Worm (Caenorhabditis elegans) whole organism, L1 larva: ENCODE results near the gene R02D5.4.

Experiments used
- C04F5.9 ChIP-seq: sonication (generic microtip); optimal IDR thresholded peaks from 2 replicates; lab custom pipeline; 2016; ENCODE audit warnings: missing genetic modification characterization, missing compliant biosample characterization
- C16A3.4 ChIP-seq: fragments of 150-350 bp; optimal IDR thresholded peaks from 2 replicates; lab custom pipeline; 2014; ENCODE audit warnings: missing biosample characterization, missing genetic modification characterization
- Y116A8C.19 ChIP-seq: sonication (generic microtip); optimal IDR thresholded peaks from 2 replicates; lab custom pipeline; 2016; ENCODE audit warnings: missing compliant biosample characterization, missing genetic modification characterization, borderline replicate concordance
- aly-2 ChIP-seq: fragments of 150-350 bp; optimal IDR thresholded peaks from 2 replicates; lab custom pipeline; 2014; ENCODE audit warnings: missing biosample characterization, missing genetic modification characterization
- blmp-1 ChIP-seq: fragments of 150-350 bp; optimal IDR thresholded peaks from 2 replicates; lab custom pipeline; 2014; ENCODE audit warnings: missing biosample characterization, missing genetic modification characterization
- ceh-8 ChIP-seq: fragments of 200-800 bp; sonication (Bioruptor generic); optimal IDR thresholded peaks from 2 replicates; lab custom pipeline; 2018; ENCODE audit warnings: mild to moderate bottlenecking, missing genetic modification characterization, moderate library complexity, missing compliant biosample characterization
- dpl-1 ChIP-seq, 3 experiments: fragments of 150-350 bp in 2 of 3; sonication (generic microtip) in 1 of 3; optimal IDR thresholded peaks; 2 replicates each; lab custom pipeline; 2014 to 2017; ENCODE audit warnings: missing biosample characterization in 3 of 3, missing genetic modification characterization in 3 of 3, missing genetic modification reagents in 3 of 3
- dsc-1 ChIP-seq: sonication (generic microtip); optimal IDR thresholded peaks from 2 replicates; lab custom pipeline; 2016; ENCODE audit warnings: mild to moderate bottlenecking, missing genetic modification characterization, missing compliant biosample characterization
- efl-1 ChIP-seq, 4 experiments: fragments of 150-350 bp; optimal IDR thresholded peaks in 3 of 4; peaks in 1 of 4; 1 replicate in 1 of 4; 2 replicates in 3 of 4; lab custom pipeline; 2014; ENCODE audit warnings: missing biosample characterization in 2 of 4, missing genetic modification characterization in 2 of 4, missing genetic modification reagents in 2 of 4
- egl-13 ChIP-seq: sonication (generic microtip); optimal IDR thresholded peaks from 2 replicates; lab custom pipeline; 2016; ENCODE audit warnings: missing genotype, missing genetic modification reagents, missing genetic modification characterization, missing compliant biosample characterization
- egl-27 ChIP-seq, 2 experiments: fragments of 150-350 bp in 1 of 2; sonication (generic microtip); optimal IDR thresholded peaks; 3 replicates each; lab custom pipeline; 2017 to 2018; ENCODE audit warnings: missing biosample characterization in 2 of 2, missing genetic modification characterization in 2 of 2, missing genetic modification reagents in 2 of 2
- elt-2 ChIP-seq: sonication (generic microtip); optimal IDR thresholded peaks from 2 replicates; lab custom pipeline; 2016; ENCODE audit warnings: missing genetic modification characterization, mild to moderate bottlenecking, inconsistent platforms, missing compliant biosample characterization, missing genetic modification reagents
- elt-3 ChIP-seq, 6 experiments: fragments of 150-350 bp in 1 of 6; sonication (generic microtip); optimal IDR thresholded peaks; 2 replicates each; lab custom pipeline; 2017 to 2018; ENCODE audit warnings: missing biosample characterization in 6 of 6, missing genetic modification characterization in 6 of 6, inconsistent platforms in 1 of 6
- fkh-4 ChIP-seq: sonication (generic microtip); optimal IDR thresholded peaks from 2 replicates; lab custom pipeline; 2016; ENCODE audit warnings: missing compliant biosample characterization, missing genetic modification characterization, borderline replicate concordance
- fkh-8 ChIP-seq: sonication (generic microtip); optimal IDR thresholded peaks from 2 replicates; lab custom pipeline; 2016; ENCODE audit warnings: mild to moderate bottlenecking, missing genetic modification characterization, missing compliant biosample characterization
- grh-1 ChIP-seq: fragments of 200-800 bp; sonication (Bioruptor generic); IDR thresholded peaks from 2 replicates; pipeline ENCODE4 v1.3.6; 2022; ENCODE audit warnings: missing genetic modification reagents, missing genetic modification characterization, missing compliant biosample characterization
- hlh-4 ChIP-seq: sonication (generic microtip); optimal IDR thresholded peaks from 2 replicates; lab custom pipeline; 2016; ENCODE audit warnings: mild to moderate bottlenecking, missing genetic modification characterization, missing compliant biosample characterization
- irx-1 ChIP-seq: sonication (generic microtip); optimal IDR thresholded peaks from 2 replicates; lab custom pipeline; 2016; ENCODE audit warnings: missing genetic modification characterization, missing compliant biosample characterization
- lin-13 ChIP-seq: fragments of 150-350 bp; optimal IDR thresholded peaks from 2 replicates; lab custom pipeline; 2014; ENCODE audit warnings: missing biosample characterization, missing genetic modification reagents, missing genetic modification characterization
- lin-14 ChIP-seq: fragments of 200-800 bp; sonication (Bioruptor generic); optimal IDR thresholded peaks from 2 replicates; lab custom pipeline; 2018; ENCODE audit warnings: mild to moderate bottlenecking, missing genetic modification characterization, moderate library complexity, missing compliant biosample characterization
- lin-39 ChIP-seq: fragments of 150-350 bp; optimal IDR thresholded peaks from 2 replicates; lab custom pipeline; 2014; ENCODE audit warnings: missing biosample characterization, missing genetic modification reagents, missing genetic modification characterization
- nhr-20 ChIP-seq: sonication (generic microtip); optimal IDR thresholded peaks from 2 replicates; lab custom pipeline; 2016; ENCODE audit warnings: mild to moderate bottlenecking, missing genetic modification characterization, missing compliant biosample characterization
- nhr-237 ChIP-seq: fragments of 150-350 bp; optimal IDR thresholded peaks from 2 replicates; lab custom pipeline; 2014; ENCODE audit warnings: missing biosample characterization, missing genetic modification characterization
- nhr-71 ChIP-seq: sonication (generic microtip); optimal IDR thresholded peaks from 2 replicates; lab custom pipeline; 2016; ENCODE audit warnings: mild to moderate bottlenecking, missing genetic modification characterization, moderate library complexity, missing compliant biosample characterization
- nhr-85 ChIP-seq: sonication (generic microtip); peaks from one replicate; lab custom pipeline; 2016; ENCODE audit warnings: missing genetic modification characterization, inconsistent platforms, missing compliant biosample characterization
- nhr-90 ChIP-seq: sonication (generic microtip); optimal IDR thresholded peaks from 2 replicates; lab custom pipeline; 2016; ENCODE audit warnings: mild to moderate bottlenecking, missing genetic modification characterization, missing compliant biosample characterization; ENCODE audit not compliant: poor library complexity
- pqm-1 ChIP-seq: sonication (generic microtip); optimal IDR thresholded peaks from 3 replicates; lab custom pipeline; 2017; ENCODE audit warnings: missing biosample characterization, missing genetic modification characterization
- rnt-1 ChIP-seq: sonication (generic microtip); optimal IDR thresholded peaks from 2 replicates; lab custom pipeline; 2016; ENCODE audit warnings: mild to moderate bottlenecking, missing genetic modification characterization, moderate library complexity, missing compliant biosample characterization
- snu-23 ChIP-seq: sonication (generic microtip); optimal IDR thresholded peaks from 2 replicates; lab custom pipeline; 2016; ENCODE audit warnings: missing genetic modification characterization, missing compliant biosample characterization
- tbx-2 ChIP-seq: sonication (generic microtip); optimal IDR thresholded peaks from 2 replicates; lab custom pipeline; 2016; ENCODE audit warnings: missing genetic modification characterization, missing compliant biosample characterization
- tlp-1 ChIP-seq: fragments of 150-350 bp; optimal IDR thresholded peaks from 2 replicates; lab custom pipeline; 2014; ENCODE audit warnings: missing biosample characterization, missing genetic modification characterization
- unc-30 ChIP-seq: sonication (generic microtip); optimal IDR thresholded peaks from 2 replicates; lab custom pipeline; 2017; ENCODE audit warnings: missing biosample characterization, missing genetic modification characterization
- zag-1 ChIP-seq: fragments of 150-350 bp; optimal IDR thresholded peaks from 2 replicates; lab custom pipeline; 2014; ENCODE audit warnings: missing biosample characterization, missing genetic modification characterization
- zip-4 ChIP-seq: fragments of 200-800 bp; sonication (Bioruptor generic); optimal IDR thresholded peaks from 2 replicates; lab custom pipeline; 2018; ENCODE audit warnings: mild to moderate bottlenecking, missing genetic modification characterization, moderate library complexity, missing compliant biosample characterization

Gene R02D5.4

DNA sequence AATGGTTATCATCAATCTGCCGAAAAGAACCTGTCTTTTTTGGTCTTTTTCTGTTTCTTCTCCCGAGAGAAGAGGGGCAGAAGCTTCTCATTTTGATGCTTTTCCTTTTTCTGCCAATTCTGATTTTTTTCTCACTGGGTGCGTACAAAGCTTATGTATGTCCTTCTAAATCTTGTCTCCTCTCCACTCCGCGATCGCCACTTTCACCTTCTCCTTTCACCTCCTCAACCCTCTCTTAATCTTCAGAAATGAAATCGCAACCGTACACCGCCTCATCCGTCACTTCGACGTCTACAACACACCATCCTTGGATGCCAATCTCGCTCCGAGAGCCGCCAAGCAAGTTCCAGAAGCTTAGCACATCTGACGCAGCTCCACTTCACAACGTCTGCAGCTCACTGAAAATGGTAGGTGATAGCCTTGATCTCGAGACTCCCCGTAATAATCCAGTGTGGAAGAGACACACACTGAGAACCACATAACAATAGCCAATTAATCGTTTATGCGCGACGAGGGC is 23.6 kb upstream of the R02D5.4 start, which contains the start of gene R02D5.1:
Gene R02D5.1, plus strand, starts transcription at position 245 of the 517 bp plus-strand sequence.
- TF ChIP-seq blmp-1 (tag; lab: Kevin White, UChicago): peak; percentile 99
- no peak for TF ChIP-seq egl-27 (tag; optimal IDR thresholded peaks at IDR 0.05; lab: Kevin White, UChicago)
- TF ChIP-seq tbx-2 (tag; lab: Kevin White, UChicago): no peak

- no peak for TF ChIP-seq unc-30 (tag; lab: Kevin White, UChicago)
- peak; percentile 43 for TF ChIP-seq rnt-1
- no peak for TF ChIP-seq efl-1 (optimal IDR thresholded peaks at IDR 0.05; lab: Kevin White, UChicago)
- TF ChIP-seq efl-1 (GFP tag; optimal IDR thresholded peaks at IDR 0.05 in 1 of 2; lab: Kevin White, UChicago): peak in 1 of 2 experiments; percentile 90
- no peak for TF ChIP-seq aly-2 (tag; lab: Kevin White, UChicago)
- peak; percentile 98 for TF ChIP-seq nhr-85 (tag; lab: Kevin White, UChicago)
- TF ChIP-seq lin-13 (GFP tag; lab: Kevin White, UChicago): no peak
- TF ChIP-seq fkh-8: no peak
- TF ChIP-seq dpl-1 (GFP tag; optimal IDR thresholded peaks at IDR 0.05; lab: Kevin White, UChicago): no peak
- peak; percentile 18 for TF ChIP-seq lin-39
- TF ChIP-seq blmp-1 (tag; lab: Kevin White, UChicago): peak; percentile 81
- TF ChIP-seq hlh-4 (tag; lab: Kevin White, UChicago): no peak
- no peak for TF ChIP-seq zag-1 (tag; lab: Kevin White, UChicago)
- TF ChIP-seq C16A3.4 (tag; lab: Kevin White, UChicago): peak; percentile 18
- TF ChIP-seq zip-4 (GFP tag; lab: Kevin White, UChicago): no peak
- peak; percentile 26 for TF ChIP-seq irx-1 (tag; lab: Kevin White, UChicago)
- TF ChIP-seq nhr-71: peak; percentile 27
- TF ChIP-seq snu-23 (GFP tag; lab: Kevin White, UChicago): peak; percentile 18
- no peak for TF ChIP-seq dsc-1 (tag; lab: Kevin White, UChicago)
- TF ChIP-seq lin-14 (GFP tag; lab: Kevin White, UChicago): peak; percentile 73
- peak; percentile 89 for TF ChIP-seq tlp-1 (tag; lab: Kevin White, UChicago)
- TF ChIP-seq fkh-4 (tag; lab: Kevin White, UChicago): no peak
- peak; percentile 10 for TF ChIP-seq nhr-20 (tag; lab: Kevin White, UChicago)
- TF ChIP-seq egl-13 (tag; lab: Kevin White, UChicago): no peak
- TF ChIP-seq elt-2 (tag; lab: Kevin White, UChicago): no peak
- no peak for TF ChIP-seq grh-1 (GFP tag; lab: Robert Waterston, UW)
- no peak for TF ChIP-seq nhr-237 (tag; lab: Kevin White, UChicago)
- TF ChIP-seq elt-3 (tag; optimal IDR thresholded peaks at IDR 0.05; lab: Kevin White, UChicago): peak in 2 of 6 experiments; percentile 37 to 59
These were observed 22.5 kb upstream of the R02D5.4 start for ce11 chrV:14506713-14507675.

- TF ChIP-seq nhr-90 (tag; lab: Kevin White, UChicago) (no peak), C04F5.9 (tag; lab: Kevin White, UChicago) (no peak), Y116A8C.19 (tag; lab: Kevin White, UChicago) (no peak), lin-14 (GFP tag; lab: Kevin White, UChicago) (peak; percentile 62), elt-3 (tag; optimal IDR thresholded peaks at IDR 0.05; lab: Kevin White, UChicago) (peak in 1 of 6 experiments; percentile 25), tlp-1 (tag; lab: Kevin White, UChicago) (peak; percentile 31), ceh-8 (GFP tag; lab: Kevin White, UChicago) (no peak), pqm-1 (peak; percentile 80), elt-2 (tag; lab: Kevin White, UChicago) (peak; percentile 83), nhr-85 (tag; lab: Kevin White, UChicago) (peak; percentile 71), grh-1 (GFP tag; lab: Robert Waterston, UW) (no peak), blmp-1 (tag; lab: Kevin White, UChicago) (peak; percentile 75)
These were observed 21.3 kb upstream of the R02D5.4 start for ce11 chrV:14505745-14506214.
